Fruit fly (Drosophila melanogaster) whole organism, wandering third instar larva: Measurements from ENCODE around the gene Datp.
A peak's percentile ranks its signal among the peaks of the same experiment; 100 is the strongest.

Experiments
- Abd-B ChIP-seq: fragments of >200 bp; optimal IDR thresholded peaks from 2 replicates; lab custom pipeline; 2017; ENCODE audit warnings: missing biosample characterization, missing genetic modification characterization
- CG32264 ChIP-seq: fragments of 200-800 bp; sonication (Bioruptor generic); optimal IDR thresholded peaks from 2 replicates; lab custom pipeline; 2016; ENCODE audit warnings: missing biosample characterization, missing genetic modification characterization
- CG9705 ChIP-seq: fragments of 200-800 bp; sonication (Bioruptor generic); optimal IDR thresholded peaks from 2 replicates; lab custom pipeline; 2018; ENCODE audit warnings: missing biosample characterization, mild to moderate bottlenecking, missing genetic modification characterization
- CrebA ChIP-seq: fragments of 200-800 bp; sonication (Bioruptor generic); optimal IDR thresholded peaks from 2 replicates; lab custom pipeline; 2016; ENCODE audit warnings: missing biosample characterization, mild to moderate bottlenecking, missing genetic modification characterization, borderline replicate concordance
- Dfd ChIP-seq: fragments of >200 bp; optimal IDR thresholded peaks from 2 replicates; lab custom pipeline; 2017; ENCODE audit warnings: missing biosample characterization, missing genetic modification characterization
- Dif ChIP-seq: fragments of 200-275, 200-300 bp; sonication (Bioruptor generic); optimal IDR thresholded peaks from 2 replicates; lab custom pipeline; 2018; ENCODE audit warnings: missing biosample characterization, missing genetic modification characterization; ENCODE audit not compliant: partially characterized antibody
- GATAd ChIP-seq: sonication (Bioruptor generic); optimal IDR thresholded peaks from 2 replicates; lab custom pipeline; 2016; ENCODE audit warnings: missing biosample characterization, missing genetic modification characterization
- HLH106 ChIP-seq: fragments of 200-800 bp; optimal IDR thresholded peaks from 3 replicates; lab custom pipeline; 2019; ENCODE audit warnings: missing biosample characterization, mild to moderate bottlenecking, missing genetic modification characterization, moderate library complexity
- Hnf4 ChIP-seq: fragments of 200-800 bp; sonication (Bioruptor generic); optimal IDR thresholded peaks from 2 replicates; lab custom pipeline; 2016; ENCODE audit warnings: missing biosample characterization, mild to moderate bottlenecking, missing genetic modification characterization
- Hr78 ChIP-seq: fragments of >200 bp; optimal IDR thresholded peaks from 2 replicates; lab custom pipeline; 2017; ENCODE audit warnings: missing biosample characterization, missing genetic modification characterization
- Hr83 ChIP-seq: fragments of 200-300 bp; sonication (Bioruptor generic); optimal IDR thresholded peaks from 2 replicates; lab custom pipeline; 2016; ENCODE audit warnings: missing biosample characterization, mild to moderate bottlenecking, missing genetic modification characterization, moderate library complexity; ENCODE audit not compliant: poor library complexity, severe bottlenecking
- Jra ChIP-seq: sonication (Bioruptor generic); optimal IDR thresholded peaks from 2 replicates; lab custom pipeline; 2016; ENCODE audit warnings: missing biosample characterization, missing genetic modification characterization
- Mio ChIP-seq: sonication (Bioruptor generic); optimal IDR thresholded peaks from 2 replicates; lab custom pipeline; 2016; ENCODE audit warnings: missing biosample characterization, missing genetic modification characterization
- Myc ChIP-seq: fragments of >200 bp; optimal IDR thresholded peaks from 2 replicates; lab custom pipeline; 2017
- N ChIP-seq: fragments of >200 bp; optimal IDR thresholded peaks from 2 replicates; lab custom pipeline; 2018; ENCODE audit warnings: missing biosample characterization, missing external identifiers, missing genetic modification characterization
- OdsH ChIP-seq: fragments of 200-800 bp; sonication (Bioruptor generic); optimal IDR thresholded peaks from 2 replicates; lab custom pipeline; 2016; ENCODE audit warnings: missing biosample characterization, mild to moderate bottlenecking, missing genetic modification characterization
- Rel ChIP-seq, 2 experiments: fragments of 200-800 bp; sonication (Bioruptor generic) in 1 of 2; optimal IDR thresholded peaks; 2 replicates in 1 of 2; 3 replicates in 1 of 2; lab custom pipeline; 2016 to 2019; ENCODE audit warnings: mild to moderate bottlenecking in 2 of 2, missing biosample characterization in 2 of 2, missing genetic modification characterization in 2 of 2, moderate library complexity in 1 of 2
- Sp1 ChIP-seq: fragments of 200-800 bp; sonication (Bioruptor generic); optimal IDR thresholded peaks from 3 replicates; lab custom pipeline; 2019; ENCODE audit warnings: missing biosample characterization, mild to moderate bottlenecking, missing genetic modification characterization, moderate library complexity
- Vsx2 ChIP-seq: fragments of 200-300, 225-300 bp; sonication (Bioruptor generic); optimal IDR thresholded peaks from 2 replicates; lab custom pipeline; 2018; ENCODE audit warnings: missing biosample characterization, missing genetic modification characterization; ENCODE audit not compliant: partially characterized antibody
- br ChIP-seq: fragments of 200-800 bp; sonication (Bioruptor generic); optimal IDR thresholded peaks from 2 replicates; lab custom pipeline; 2016; ENCODE audit warnings: missing biosample characterization, missing genetic modification characterization
- brk ChIP-seq: fragments of 200-800 bp; sonication (Bioruptor generic); optimal IDR thresholded peaks from 2 replicates; lab custom pipeline; 2016; ENCODE audit warnings: missing biosample characterization, mild to moderate bottlenecking, missing genetic modification characterization
- dl ChIP-seq, 2 experiments: fragments of 175-275, 200-275 bp in 1 of 2; fragments of 200-275 bp in 1 of 2; sonication (Bioruptor generic); optimal IDR thresholded peaks; lab custom pipeline; 2018; ENCODE audit warnings: mild to moderate bottlenecking in 2 of 2, missing biosample characterization in 2 of 2, missing genetic modification characterization in 2 of 2, moderate library complexity in 2 of 2; ENCODE audit not compliant: partially characterized antibody in 2 of 2, insufficient read depth in 1 of 2
- dmrt93B ChIP-seq: fragments of 200-800 bp; sonication (Bioruptor generic); optimal IDR thresholded peaks from 2 replicates; lab custom pipeline; 2018; ENCODE audit warnings: missing biosample characterization, mild to moderate bottlenecking, missing genetic modification characterization
- dsf ChIP-seq: sonication (Bioruptor generic); optimal IDR thresholded peaks from 2 replicates; lab custom pipeline; 2016; ENCODE audit warnings: missing biosample characterization, missing genetic modification characterization, borderline replicate concordance
- ey ChIP-seq: fragments of 200-800 bp; sonication (Bioruptor generic); optimal IDR thresholded peaks from 2 replicates; lab custom pipeline; 2016; ENCODE audit warnings: missing biosample characterization, missing genetic modification characterization
- foxo ChIP-seq, 2 experiments: fragments of 200-800 bp; sonication (Bioruptor generic); optimal IDR thresholded peaks; 2 replicates in 1 of 2; 3 replicates in 1 of 2; lab custom pipeline; 2016 to 2017; ENCODE audit warnings: missing biosample characterization in 2 of 2, missing genetic modification characterization in 2 of 2
- fru ChIP-seq: fragments of 200-800 bp; sonication (Bioruptor generic); optimal IDR thresholded peaks from 3 replicates; lab custom pipeline; 2016; ENCODE audit warnings: missing biosample characterization, mild to moderate bottlenecking, missing genetic modification characterization
- h ChIP-seq: fragments of 200-800 bp; sonication (Bioruptor generic); optimal IDR thresholded peaks from 3 replicates; lab custom pipeline; 2016; ENCODE audit warnings: missing biosample characterization, mild to moderate bottlenecking, missing genetic modification characterization
- jim ChIP-seq: fragments of 175-275, 200-325 bp; sonication (Bioruptor generic); optimal IDR thresholded peaks from 2 replicates; lab custom pipeline; 2016; ENCODE audit warnings: missing biosample characterization, mild to moderate bottlenecking, missing genetic modification characterization
- lola ChIP-seq: fragments of >200 bp; optimal IDR thresholded peaks from 2 replicates; lab custom pipeline; 2017; ENCODE audit warnings: missing biosample characterization, missing genetic modification characterization
- pan ChIP-seq: fragments of >200 bp; optimal IDR thresholded peaks from 2 replicates; lab custom pipeline; 2017
- psq ChIP-seq: fragments of 200-800 bp; sonication (Bioruptor generic); optimal IDR thresholded peaks from 3 replicates; lab custom pipeline; 2017; ENCODE audit warnings: missing biosample characterization, mild to moderate bottlenecking, missing genetic modification characterization, moderate library complexity
- rgr ChIP-seq: fragments of 200-800 bp; sonication (Bioruptor generic); optimal IDR thresholded peaks from 3 replicates; lab custom pipeline; 2016; ENCODE audit warnings: missing biosample characterization, mild to moderate bottlenecking, missing genetic modification characterization
- sage ChIP-seq: fragments of 200-800 bp; sonication (Bioruptor generic); optimal IDR thresholded peaks from 2 replicates; lab custom pipeline; 2016; ENCODE audit warnings: missing biosample characterization, mild to moderate bottlenecking, missing genetic modification characterization
- sv ChIP-seq: fragments of 200-800 bp; sonication (Bioruptor generic); optimal IDR thresholded peaks from 3 replicates; lab custom pipeline; 2016; ENCODE audit warnings: missing biosample characterization, missing genetic modification characterization
- tai ChIP-seq: sonication (Bioruptor generic); optimal IDR thresholded peaks from 2 replicates; lab custom pipeline; 2016; ENCODE audit warnings: missing biosample characterization, missing genetic modification characterization
- usp ChIP-seq: fragments of >200 bp; optimal IDR thresholded peaks from 2 replicates; lab custom pipeline; 2017; ENCODE audit warnings: missing biosample characterization, missing genetic modification characterization
- woc ChIP-seq: sonication (Bioruptor generic); optimal IDR thresholded peaks from 2 replicates; lab custom pipeline; 2016; ENCODE audit warnings: missing biosample characterization, mild to moderate bottlenecking, missing genetic modification characterization

The Datp gene

DNA sequence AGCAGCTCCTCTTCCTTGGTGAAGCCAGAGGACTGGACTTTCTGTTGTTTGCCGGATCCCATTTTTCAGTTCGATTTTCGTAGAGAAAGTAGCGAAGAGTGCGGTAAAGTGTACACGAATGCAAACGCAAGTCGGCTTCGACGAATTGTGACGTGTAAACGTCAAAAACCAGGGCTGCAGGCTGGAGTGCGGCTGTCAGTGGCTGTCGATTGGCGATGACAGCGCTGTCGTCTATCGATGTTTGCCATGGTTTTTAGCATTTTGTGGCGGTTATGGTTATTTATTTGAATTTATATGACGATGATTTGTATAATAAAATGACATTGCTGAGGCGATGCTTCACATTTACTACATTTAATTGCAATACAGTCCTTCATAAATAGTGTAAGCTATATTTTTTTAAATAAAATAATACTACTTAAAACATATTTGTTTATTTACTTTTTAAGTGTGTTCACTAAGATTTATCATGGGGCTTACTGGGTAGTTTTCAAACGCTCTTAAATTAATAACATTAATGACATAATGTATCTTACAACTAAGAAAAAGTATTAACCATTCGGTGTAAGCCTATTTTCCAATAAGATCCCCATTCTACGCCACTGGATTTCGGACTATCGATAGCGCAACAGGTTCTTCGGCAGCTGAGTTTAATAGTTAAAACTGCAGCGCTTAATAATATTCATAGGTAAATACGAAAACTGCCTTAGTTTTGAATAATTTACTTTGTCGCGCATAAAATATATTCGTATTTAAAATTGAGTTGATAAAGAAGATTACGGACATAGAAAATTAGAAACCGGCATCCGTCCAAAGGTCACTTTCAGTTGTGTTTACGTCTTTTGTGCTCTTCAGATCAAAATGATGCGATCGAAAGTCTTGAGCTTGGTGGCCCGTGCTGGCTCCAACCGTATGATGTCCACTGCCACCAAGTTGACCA, 20.3 kb downstream of the Datp start, which contains the start of the genes CG5885 and CG4598:
Gene CG5885 (minus strand): TSS at position 311 of the 940 bp plus-strand sequence.
Gene CG4598 (plus strand): TSS at position 599 of the 940 bp plus-strand sequence.
- no peak for TF ChIP-seq jim (GFP tag; lab: Kevin White, UChicago)
- peak; percentile 70 for TF ChIP-seq h (GFP tag; lab: Kevin White, UChicago)
- peak; percentile 19 for TF ChIP-seq dmrt93B
- peak; percentile 45 for TF ChIP-seq Dif (GFP tag; lab: Kevin White, UChicago)
- peak; percentile 97 for TF ChIP-seq CrebA
- TF ChIP-seq CG9705 (GFP tag; lab: Kevin White, UChicago) = peak; percentile 31
- TF ChIP-seq Hnf4 (GFP tag; lab: Kevin White, UChicago) = peak; percentile 86
- peak; percentile 68 for TF ChIP-seq HLH106 (tag; lab: Kevin White, UChicago)
- TF ChIP-seq Abd-B = no peak
- TF ChIP-seq tai (GFP tag; lab: Kevin White, UChicago) = no peak
- TF ChIP-seq usp (GFP tag; lab: Kevin White, UChicago) = no peak
- peak; percentile 61 for TF ChIP-seq psq (GFP tag; lab: Kevin White, UChicago)
- peak; percentile 47 for TF ChIP-seq sv (GFP tag; lab: Kevin White, UChicago)
- TF ChIP-seq rgr = peak; percentile 61
- no peak for TF ChIP-seq N (GFP tag; lab: Kevin White, UChicago)
- TF ChIP-seq woc (GFP tag; lab: Kevin White, UChicago) = peak; percentile 36
- peak; percentile 75 for TF ChIP-seq OdsH (GFP tag; lab: Kevin White, UChicago)
- TF ChIP-seq GATAd (GFP tag; lab: Kevin White, UChicago) = no peak
- peak; percentile 55 for TF ChIP-seq br (GFP tag; lab: Kevin White, UChicago)
- TF ChIP-seq foxo (GFP tag; optimal IDR thresholded peaks at IDR 0.05; lab: Kevin White, UChicago) = peak in 1 of 2 experiments; percentile 83
- TF ChIP-seq Hr83 (GFP tag; lab: Kevin White, UChicago) = peak; percentile 56
- no peak for TF ChIP-seq Mio
- TF ChIP-seq fru (GFP tag; lab: Kevin White, UChicago) = peak; percentile 79
- peak; percentile 56 for TF ChIP-seq sage (GFP tag; lab: Kevin White, UChicago)
- no peak for TF ChIP-seq pan (lab: Kevin White, UChicago)
- peak; percentile 70 for TF ChIP-seq Jra
- TF ChIP-seq Sp1 = peak; percentile 68
- TF ChIP-seq dl (GFP tag; optimal IDR thresholded peaks at IDR 0.05; lab: Kevin White, UChicago; ENCODE audit: insufficient read depth in 1 of 2, partially characterized antibody in 2 of 2) = peak in 1 of 2 experiments; percentile 5
- TF ChIP-seq dsf (GFP tag; lab: Kevin White, UChicago) = peak; percentile 28
- peak; percentile 57 for TF ChIP-seq ey (GFP tag; lab: Kevin White, UChicago)

DNA sequence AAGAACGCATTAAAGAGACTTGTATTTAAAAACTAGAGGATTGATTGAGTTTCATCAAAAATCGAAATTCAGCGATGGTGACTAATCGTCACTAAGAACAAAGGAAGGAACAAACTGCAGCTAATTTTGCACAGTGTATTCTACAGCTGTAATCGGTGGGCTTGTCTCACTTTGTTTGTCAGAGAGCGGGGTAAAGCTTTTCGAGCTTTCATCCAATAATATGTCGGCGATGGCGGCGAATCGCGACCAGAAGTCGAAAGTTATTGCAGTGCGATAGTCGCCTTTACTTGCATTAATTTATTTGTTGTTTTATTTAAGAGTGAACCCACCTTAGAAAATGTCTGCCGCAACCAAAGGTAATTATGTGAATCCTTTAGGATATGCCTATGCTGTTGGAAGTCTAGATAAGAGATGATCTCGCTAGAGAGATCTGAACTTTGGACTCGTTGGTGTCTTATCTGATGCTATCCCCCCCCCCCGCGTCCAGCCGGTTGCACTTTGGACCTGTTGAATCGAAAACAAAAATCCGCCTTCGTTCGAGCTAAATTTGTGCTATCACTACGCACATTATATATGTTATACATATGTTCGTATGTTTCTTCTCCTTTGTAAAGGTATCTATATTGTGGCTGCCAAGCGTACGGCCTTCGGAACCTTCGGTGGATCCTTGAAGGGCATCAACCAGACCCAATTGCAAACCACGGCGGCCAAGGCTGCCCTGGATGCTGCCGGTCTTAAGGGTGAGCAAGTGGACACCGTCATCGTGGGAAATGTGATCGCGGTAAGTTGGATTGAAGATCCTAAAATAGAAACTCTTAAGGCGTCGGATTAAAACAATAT, 23.4 kb downstream of the Datp start, which contains the start of gene yip2:
Gene yip2 (plus strand): TSS at position 243 of the 840 bp plus-strand sequence.
- TF ChIP-seq Hr83 (GFP tag; lab: Kevin White, UChicago) = peak; percentile 22
- TF ChIP-seq N (GFP tag; lab: Kevin White, UChicago) = no peak
- TF ChIP-seq tai (GFP tag; lab: Kevin White, UChicago) = no peak
- TF ChIP-seq h (GFP tag; lab: Kevin White, UChicago) = peak; percentile 61
- peak; percentile 86 for TF ChIP-seq Rel (GFP tag; optimal IDR thresholded peaks at IDR 0.05; lab: Kevin White, UChicago)
- peak; percentile 71 for TF ChIP-seq Rel (tag; optimal IDR thresholded peaks at IDR 0.05; lab: Kevin White, UChicago)
- no peak for TF ChIP-seq GATAd (GFP tag; lab: Kevin White, UChicago)
- TF ChIP-seq lola (GFP tag; lab: Kevin White, UChicago) = no peak
- TF ChIP-seq psq (GFP tag; lab: Kevin White, UChicago) = peak; percentile 43
- TF ChIP-seq Hnf4 (GFP tag; lab: Kevin White, UChicago) = peak; percentile 100
- peak; percentile 35 for TF ChIP-seq OdsH (GFP tag; lab: Kevin White, UChicago)
- no peak for TF ChIP-seq usp (GFP tag; lab: Kevin White, UChicago)
- peak; percentile 19 for TF ChIP-seq dsf (GFP tag; lab: Kevin White, UChicago)
- TF ChIP-seq foxo (GFP tag; optimal IDR thresholded peaks at IDR 0.05; lab: Kevin White, UChicago) = peak; percentile 17 to 59
- TF ChIP-seq brk (GFP tag; lab: Kevin White, UChicago) = no peak
- peak; percentile 42 for TF ChIP-seq ey (GFP tag; lab: Kevin White, UChicago)
- TF ChIP-seq CG32264 = no peak
- TF ChIP-seq rgr = peak; percentile 61
- peak; percentile 82 for TF ChIP-seq Sp1
- no peak for TF ChIP-seq Hr78 (GFP tag; lab: Kevin White, UChicago)
- no peak for TF ChIP-seq dmrt93B
- no peak for TF ChIP-seq pan (lab: Kevin White, UChicago)
- no peak for TF ChIP-seq Myc (lab: Kevin White, UChicago)
- no peak for TF ChIP-seq dl (GFP tag; optimal IDR thresholded peaks at IDR 0.05; lab: Kevin White, UChicago; ENCODE audit: insufficient read depth in 1 of 2, partially characterized antibody in 2 of 2)
- TF ChIP-seq CG9705 (GFP tag; lab: Kevin White, UChicago) = peak; percentile 48
- TF ChIP-seq HLH106 (tag; lab: Kevin White, UChicago) = peak; percentile 35
- no peak for TF ChIP-seq Vsx2
- TF ChIP-seq br (GFP tag; lab: Kevin White, UChicago) = peak; percentile 65
- TF ChIP-seq fru (GFP tag; lab: Kevin White, UChicago) = peak; percentile 64
- TF ChIP-seq Dfd = no peak
- peak; percentile 26 for TF ChIP-seq sv (GFP tag; lab: Kevin White, UChicago)
- no peak for TF ChIP-seq jim (GFP tag; lab: Kevin White, UChicago)
- TF ChIP-seq Mio = no peak
- no peak for TF ChIP-seq Dif (GFP tag; lab: Kevin White, UChicago)
- TF ChIP-seq woc (GFP tag; lab: Kevin White, UChicago) = peak; percentile 61
- peak; percentile 85 for TF ChIP-seq Jra
- TF ChIP-seq CrebA = no peak
